Fruit fly (Drosophila melanogaster) whole organism, embryonic: ENCODE results near the gene jdp.

Experiments used
- Adf1 ChIP-seq: fragments of 200-800 bp; sonication (Bioruptor generic); IDR thresholded peaks from 2 replicates; pipeline ENCODE4 v1.3.6; 2022; ENCODE audit warnings: missing biosample characterization, missing genetic modification characterization
- Awh ChIP-seq: fragments of 200-800 bp; sonication (Bioruptor generic); IDR thresholded peaks from 2 replicates; pipeline ENCODE4, ENCODE4 v1.3.6; 2022; ENCODE audit warnings: missing biosample characterization, missing genetic modification characterization
- BEAF-32 ChIP-seq: fragments of 200-800 bp; sonication (Bioruptor generic); optimal IDR thresholded peaks from 3 replicates; lab custom pipeline; 2017; ENCODE audit warnings: missing biosample characterization, missing genetic modification characterization, mild to moderate bottlenecking, moderate library complexity, missing genetic modification reagents
- CG10147 ChIP-seq: fragments of 200-800 bp; sonication (Bioruptor generic); optimal IDR thresholded peaks from 2 replicates; lab custom pipeline; 2019; ENCODE audit warnings: missing biosample characterization, mild to moderate bottlenecking, missing genetic modification characterization, moderate library complexity
- CG10431 ChIP-seq: fragments of 200-800 bp; sonication (Bioruptor generic); optimal IDR thresholded peaks from 3 replicates; lab custom pipeline; 2018; ENCODE audit warnings: missing biosample characterization, mild to moderate bottlenecking, missing genetic modification characterization
- CG10543 ChIP-seq: fragments of 200-800 bp; sonication (Bioruptor generic); optimal IDR thresholded peaks from 3 replicates; lab custom pipeline; 2017; ENCODE audit warnings: missing biosample characterization, mild to moderate bottlenecking, missing genetic modification characterization, moderate library complexity
- CG11093 ChIP-seq: fragments of 200-800 bp; sonication (Bioruptor generic); IDR thresholded peaks from 3 replicates; pipeline ENCODE4 v1.3.6; 2022; ENCODE audit warnings: missing biosample characterization, missing genetic modification characterization
- CG14050 ChIP-seq: fragments of 200-800 bp; sonication (Bioruptor generic); IDR thresholded peaks from 3 replicates; pipeline ENCODE4 v1.3.6; 2022; ENCODE audit warnings: missing biosample characterization, missing genetic modification characterization
- CG15479 ChIP-seq: fragments of 200-800 bp; sonication (Bioruptor generic); optimal IDR thresholded peaks from 3 replicates; lab custom pipeline; 2019; ENCODE audit warnings: missing biosample characterization, mild to moderate bottlenecking, missing genetic modification characterization, moderate library complexity
- CG15696 ChIP-seq: fragments of 200-800 bp; sonication (Bioruptor generic); optimal IDR thresholded peaks from 2 replicates; lab custom pipeline; 2019; ENCODE audit warnings: missing biosample characterization, mild to moderate bottlenecking, missing genetic modification characterization, moderate library complexity
- CG18476 ChIP-seq: fragments of 200-800 bp; sonication (Bioruptor generic); optimal IDR thresholded peaks from 2 replicates; lab custom pipeline; 2016; ENCODE audit warnings: missing biosample characterization, mild to moderate bottlenecking, missing genetic modification characterization
- CG18619 ChIP-seq: fragments of 200-800 bp; sonication (Bioruptor generic); optimal IDR thresholded peaks from 3 replicates; lab custom pipeline; 2017; ENCODE audit warnings: missing biosample characterization, mild to moderate bottlenecking, missing genetic modification characterization
- CG2678 ChIP-seq: fragments of 200-800 bp; sonication (Bioruptor generic); optimal IDR thresholded peaks from 3 replicates; lab custom pipeline; 2019; ENCODE audit warnings: missing biosample characterization, mild to moderate bottlenecking, missing genetic modification characterization, moderate library complexity
- CG3065 ChIP-seq: fragments of 200-800 bp; sonication (Bioruptor generic); optimal IDR thresholded peaks from 2 replicates; lab custom pipeline; 2016; ENCODE audit warnings: missing biosample characterization, missing genetic modification characterization
- CG3281 ChIP-seq: fragments of 200-800 bp; sonication (Bioruptor generic); optimal IDR thresholded peaks from 3 replicates; lab custom pipeline; 2017; ENCODE audit warnings: missing biosample characterization, mild to moderate bottlenecking, missing genetic modification characterization
- CG34422 ChIP-seq: fragments of 200-800 bp; sonication (Bioruptor generic); IDR thresholded peaks from 3 replicates; pipeline ENCODE4 v1.3.6; 2022; ENCODE audit warnings: missing biosample characterization, missing genetic modification characterization
- CG4424 ChIP-seq: fragments of 200-800 bp; sonication (Bioruptor generic); optimal IDR thresholded peaks from 3 replicates; lab custom pipeline; 2016; ENCODE audit warnings: missing biosample characterization, missing genetic modification characterization
- CG4854 ChIP-seq: fragments of 200-800 bp; sonication (Bioruptor generic); optimal IDR thresholded peaks from 2 replicates; lab custom pipeline; 2016; ENCODE audit warnings: missing biosample characterization, missing genetic modification characterization, inconsistent platforms
- CG6689 ChIP-seq: fragments of 200-800 bp; sonication (Bioruptor generic); IDR thresholded peaks from 2 replicates; pipeline ENCODE4 v1.3.6; 2022; ENCODE audit warnings: missing biosample characterization, missing genetic modification characterization
- CG9215 ChIP-seq: fragments of 200-800 bp; sonication (Bioruptor generic); IDR thresholded peaks from 2 replicates; pipeline ENCODE4 v1.3.6; 2022; ENCODE audit warnings: missing biosample characterization, missing genetic modification characterization
- CHES-1-like ChIP-seq: fragments of 200-800 bp; sonication (Bioruptor generic); optimal IDR thresholded peaks from 2 replicates; lab custom pipeline; 2016; ENCODE audit warnings: missing biosample characterization, missing genetic modification characterization
- Dp ChIP-seq: fragments of 200-800 bp; sonication (Bioruptor generic); optimal IDR thresholded peaks from 2 replicates; lab custom pipeline; 2018; ENCODE audit warnings: missing biosample characterization, mild to moderate bottlenecking, missing genetic modification characterization, moderate library complexity
- Fer1 ChIP-seq: fragments of 200-800 bp; sonication (Bioruptor generic); optimal IDR thresholded peaks from 2 replicates; lab custom pipeline; 2017; ENCODE audit warnings: missing biosample characterization, mild to moderate bottlenecking, missing genetic modification characterization
- Hmx ChIP-seq: fragments of 200-800 bp; sonication (Bioruptor generic); optimal IDR thresholded peaks from 2 replicates; lab custom pipeline; 2016; ENCODE audit warnings: missing biosample characterization, missing genetic modification characterization
- Hr51 ChIP-seq, 2 experiments: fragments of 200-800 bp; sonication (Bioruptor generic); optimal IDR thresholded peaks; 2 replicates in 1 of 2; 3 replicates in 1 of 2; lab custom pipeline; 2016 to 2018; ENCODE audit warnings: missing biosample characterization in 2 of 2, missing genetic modification characterization in 2 of 2, mild to moderate bottlenecking in 1 of 2, moderate library complexity in 1 of 2
- Hsf ChIP-seq: fragments of 200-800 bp; sonication (Bioruptor generic); optimal IDR thresholded peaks from 3 replicates; lab custom pipeline; 2016; ENCODE audit warnings: missing biosample characterization, missing genetic modification characterization
- Jarid2 ChIP-seq: fragments of 200-800 bp; sonication (Bioruptor generic); optimal IDR thresholded peaks from 3 replicates; lab custom pipeline; 2017; ENCODE audit warnings: mild to moderate bottlenecking, missing biosample characterization, missing genetic modification reagents, missing genetic modification characterization
- Mad ChIP-seq: fragments of 200-800 bp; sonication (Bioruptor generic); optimal IDR thresholded peaks from 2 replicates; lab custom pipeline; 2016; ENCODE audit warnings: missing biosample characterization, missing genetic modification characterization
- Med ChIP-seq: fragments of 200-800 bp; sonication (Bioruptor generic); peaks from one replicate; lab custom pipeline; 2016; ENCODE audit warnings: missing biosample characterization, missing genetic modification characterization, mild to moderate bottlenecking, inconsistent platforms, moderate library complexity
- NK7.1 ChIP-seq: fragments of 200-800 bp; sonication (Bioruptor generic); optimal IDR thresholded peaks from 3 replicates; lab custom pipeline; 2016; ENCODE audit warnings: missing biosample characterization, missing genetic modification characterization
- Nf-YA ChIP-seq: fragments of 200-800 bp; sonication (Bioruptor generic); IDR thresholded peaks from 2 replicates; pipeline ENCODE4 v1.3.6; 2022; ENCODE audit warnings: missing biosample characterization, missing genetic modification characterization
- Nf-YB ChIP-seq: fragments of 200-800 bp; sonication (Bioruptor generic); optimal IDR thresholded peaks from 3 replicates; lab custom pipeline; 2019; ENCODE audit warnings: missing biosample characterization, mild to moderate bottlenecking, missing genetic modification characterization, moderate library complexity
- Sry-δ ChIP-seq: fragments of 200-800 bp; sonication (Bioruptor generic); optimal IDR thresholded peaks from 2 replicates; lab custom pipeline; 2016; ENCODE audit warnings: missing biosample characterization, missing genetic modification characterization
- ase ChIP-seq: fragments of 200-800 bp; sonication (Bioruptor generic); IDR thresholded peaks from 3 replicates; pipeline ENCODE4 v1.3.6; 2022; ENCODE audit warnings: missing biosample characterization, missing genetic modification characterization
- ash1 ChIP-seq: fragments of 200-800 bp; sonication (Bioruptor generic); optimal IDR thresholded peaks from 2 replicates; lab custom pipeline; 2018; ENCODE audit warnings: missing biosample characterization, mild to moderate bottlenecking, missing genetic modification characterization
- bowl ChIP-seq: fragments of 200-800 bp; sonication (Bioruptor generic); IDR thresholded peaks from 2 replicates; pipeline ENCODE4 v1.3.6; 2022; ENCODE audit warnings: missing biosample characterization, missing genetic modification characterization
- chif ChIP-seq, 2 experiments: fragments of 200-800 bp; sonication (Bioruptor generic); optimal IDR thresholded peaks; 3 replicates each; lab custom pipeline; 2016; ENCODE audit warnings: missing biosample characterization in 2 of 2, missing genetic modification characterization in 2 of 2
- chm ChIP-seq: fragments of 200-800 bp; sonication (Bioruptor generic); IDR thresholded peaks from 2 replicates; pipeline ENCODE4 v1.3.6; 2022; ENCODE audit warnings: missing biosample characterization, missing genetic modification characterization
- fd96Cb ChIP-seq: fragments of 200-800 bp; sonication (Bioruptor generic); optimal IDR thresholded peaks from 2 replicates; lab custom pipeline; 2018; ENCODE audit warnings: missing biosample characterization, mild to moderate bottlenecking, missing genetic modification characterization, moderate library complexity
- hkb ChIP-seq, 2 experiments: fragments of 200-800 bp in 1 of 2; fragments of >200 bp in 1 of 2; sonication (Bioruptor generic) in 1 of 2; IDR thresholded peaks in 1 of 2; optimal IDR thresholded peaks in 1 of 2; 2 replicates each; pipeline versions ENCODE4 v1.3.6 to Lab custom; 2017 to 2022; ENCODE audit warnings: missing biosample characterization in 1 of 2, missing genetic modification characterization in 1 of 2
- jigr1 ChIP-seq: fragments of 200-800 bp; sonication (Bioruptor generic); IDR thresholded peaks from 3 replicates; pipeline ENCODE4 v1.3.6; 2022; ENCODE audit warnings: missing biosample characterization, missing genetic modification characterization
- org-1 ChIP-seq: fragments of 200-800 bp; sonication (Bioruptor generic); optimal IDR thresholded peaks from 2 replicates; lab custom pipeline; 2017; ENCODE audit warnings: missing biosample characterization, missing genetic modification characterization
- otp ChIP-seq: fragments of 200-800 bp; sonication (Bioruptor generic); IDR thresholded peaks from 3 replicates; pipeline ENCODE4, ENCODE4 v1.3.6; 2022; ENCODE audit warnings: missing biosample characterization, missing genetic modification characterization
- pb ChIP-seq: fragments of 200-800 bp; sonication (Bioruptor generic); optimal IDR thresholded peaks from 3 replicates; lab custom pipeline; 2016; ENCODE audit warnings: missing biosample characterization, missing genetic modification characterization
- pros ChIP-seq: fragments of 200-800 bp; sonication (Bioruptor generic); optimal IDR thresholded peaks from 3 replicates; lab custom pipeline; 2019; ENCODE audit warnings: missing biosample characterization, mild to moderate bottlenecking, missing genetic modification characterization, moderate library complexity
- repo ChIP-seq: fragments of 200-800 bp; sonication (Bioruptor generic); optimal IDR thresholded peaks from 2 replicates; lab custom pipeline; 2016; ENCODE audit warnings: missing biosample characterization, missing genetic modification characterization
- ro ChIP-seq: fragments of 200-800 bp; sonication (Bioruptor generic); IDR thresholded peaks from 2 replicates; pipeline ENCODE4 v1.3.6; 2022; ENCODE audit warnings: missing biosample characterization, missing genetic modification characterization
- sens ChIP-seq: fragments of 200-800 bp; sonication (Bioruptor generic); peaks from one replicate; lab custom pipeline; 2016; ENCODE audit warnings: missing biosample characterization, missing genetic modification characterization
- slbo ChIP-seq: fragments of 200-800 bp; sonication (Bioruptor generic); IDR thresholded peaks from 2 replicates; pipeline ENCODE4 v1.3.6; 2022; ENCODE audit warnings: missing biosample characterization, missing genetic modification characterization
- wor ChIP-seq: fragments of 200-800 bp; sonication (Bioruptor generic); IDR thresholded peaks from 2 replicates; pipeline ENCODE4 v1.3.6; 2022; ENCODE audit warnings: missing biosample characterization, missing genetic modification characterization
- zfh2 ChIP-seq: fragments of 200-800 bp; sonication (Bioruptor generic); optimal IDR thresholded peaks from 2 replicates; lab custom pipeline; 2016; ENCODE audit warnings: missing biosample characterization, missing genetic modification characterization

jdp gene

dm6 chr3R:30540196-30540595 lies 13.4 kb upstream of the jdp start (continued):
- TF ChIP-seq CG14050 (GFP tag; lab: Robert Waterston, UW) (peak; percentile 91), ase (GFP tag; lab: Robert Waterston, UW) (peak; percentile 88), wor (GFP tag; lab: Robert Waterston, UW) (peak; percentile 82), CG9215 (GFP tag; lab: Robert Waterston, UW) (peak; percentile 87), ro (GFP tag; lab: Robert Waterston, UW) (peak; percentile 83), CG4424 (peak; percentile 93), Jarid2 (GFP tag; lab: Kevin White, UChicago) (peak; percentile 66), bowl (GFP tag; lab: Robert Waterston, UW) (peak; percentile 67; the same call in 1 of the 2 replicates), Adf1 (GFP tag; lab: Robert Waterston, UW) (peak; percentile 66), Hsf (GFP tag; lab: Kevin White, UChicago) (peak; percentile 93), pb (GFP tag; lab: Kevin White, UChicago) (peak; percentile 90), Awh (GFP tag; lab: Robert Waterston, UW) (peak; percentile 93), zfh2 (GFP tag; lab: Kevin White, UChicago) (peak; percentile 91), CG3065 (GFP tag; lab: Kevin White, UChicago) (peak; percentile 89), CG15696 (tag; lab: Kevin White, UChicago) (peak; percentile 63), CG6689 (GFP tag; lab: Robert Waterston, UW) (peak; percentile 86), Dp (no peak), CG34422 (GFP tag; lab: Robert Waterston, UW) (peak; percentile 94), CG4854 (GFP tag; lab: Kevin White, UChicago) (peak; percentile 87), fd96Cb (tag; lab: Kevin White, UChicago) (peak; percentile 91), Med (peak; percentile 99), CG10147 (peak; percentile 92), CG18619 (GFP tag; lab: Kevin White, UChicago) (peak; percentile 91), Hr51 (GFP tag; optimal IDR thresholded peaks at IDR 0.05; lab: Kevin White, UChicago) (peak; percentile 88 to 91), NK7.1 (GFP tag; lab: Kevin White, UChicago) (peak; percentile 76), jigr1 (peak; percentile 82), CG10431 (GFP tag; lab: Kevin White, UChicago) (peak; percentile 55), CHES-1-like (GFP tag; lab: Kevin White, UChicago) (peak; percentile 89), sens (GFP tag; lab: Kevin White, UChicago) (peak; percentile 99), chm (GFP tag; lab: Robert Waterston, UW) (peak; percentile 90), Sry-δ (GFP tag; lab: Kevin White, UChicago) (peak; percentile 66), chif (GFP tag; optimal IDR thresholded peaks at IDR 0.05; lab: Kevin White, UChicago) (peak; percentile 91 to 92), Mad (GFP tag; lab: Kevin White, UChicago) (peak; percentile 88), BEAF-32 (no peak), repo (GFP tag; lab: Kevin White, UChicago) (peak; percentile 91), otp (peak; percentile 90)
- TF ChIP-seq, all 482 proteins: peak for 417

dm6 chr3R:30536919-30537318 lies 10.1 kb upstream of the jdp start:
- no peak for TF ChIP-seq Nf-YA
- TF ChIP-seq CG15479 (GFP tag; lab: Kevin White, UChicago), result no peak
- TF ChIP-seq CG11093 (GFP tag; lab: Robert Waterston, UW), result no peak
- no peak for TF ChIP-seq org-1 (GFP tag; lab: Kevin White, UChicago)
- TF ChIP-seq Nf-YB (GFP tag; lab: Kevin White, UChicago), result no peak
- no peak for TF ChIP-seq CG18476
- peak; percentile 54 for TF ChIP-seq Fer1 (GFP tag; lab: Kevin White, UChicago)
- TF ChIP-seq CG10543 (GFP tag; lab: Kevin White, UChicago), result peak; percentile 63
- no peak for TF ChIP-seq hkb (optimal IDR thresholded peaks at IDR 0.05; lab: Kevin White, UChicago)
- no peak for TF ChIP-seq hkb (GFP tag; IDR thresholded peaks at IDR 0.05; lab: Robert Waterston, UW)
- TF ChIP-seq ash1 (GFP tag; lab: Kevin White, UChicago), result no peak
- peak; percentile 26 for TF ChIP-seq CG2678 (tag; lab: Kevin White, UChicago)
- TF ChIP-seq CG3281, result peak; percentile 38
- no peak for TF ChIP-seq slbo (GFP tag; lab: Robert Waterston, UW)
- no peak for TF ChIP-seq Hmx
- peak; percentile 68 for TF ChIP-seq Med
- no peak for TF ChIP-seq CG4854 (GFP tag; lab: Kevin White, UChicago)
- TF ChIP-seq pros (GFP tag; lab: Kevin White, UChicago), result no peak
